Worm (Caenorhabditis elegans) whole organism, L3 larva: ENCODE data around the gene gpa-5.

Experiments
- ceh-16 ChIP-seq: sonication (generic microtip); optimal IDR thresholded peaks from 2 replicates; lab custom pipeline; 2017; ENCODE audit warnings: missing biosample characterization, missing genetic modification characterization
- nhr-12 ChIP-seq: fragments of 150-350 bp; optimal IDR thresholded peaks from 2 replicates; lab custom pipeline; 2014; ENCODE audit warnings: missing biosample characterization, missing genetic modification characterization

DNA sequence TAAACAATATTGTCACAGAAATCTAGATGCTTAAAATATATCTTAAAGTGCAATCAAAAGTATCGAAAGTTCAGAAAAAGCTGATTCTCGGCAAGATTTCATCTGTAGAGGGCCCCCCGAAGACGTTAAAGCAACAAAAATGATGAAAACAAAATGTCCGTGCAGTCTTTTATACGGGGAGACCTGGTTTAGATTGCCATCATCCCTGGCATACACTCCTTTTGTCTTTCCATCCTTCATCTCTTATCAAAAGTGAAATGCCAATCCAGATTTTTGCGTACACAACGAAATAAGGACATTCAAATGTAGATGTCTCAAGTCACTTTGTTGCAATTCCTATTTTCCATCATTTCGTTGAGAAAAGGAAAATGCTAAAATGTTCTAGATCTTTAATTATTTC is 6.7 kb downstream of the gpa-5 start:
- no peak for TF ChIP-seq ceh-16 (tag; lab: Kevin White, UChicago)
- no peak for TF ChIP-seq nhr-12 (tag; lab: Kevin White, UChicago)
